Worm (Caenorhabditis elegans) whole organism, L4/young adult: ENCODE measurements around the gene C55A6.3.

Source experiments
- dao-5 ChIP-seq: sonication (generic microtip); optimal IDR thresholded peaks from 2 replicates; lab custom pipeline; 2016; ENCODE audit warnings: missing genotype, missing genetic modification characterization, moderate library complexity, missing compliant biosample characterization
- him-1 ChIP-seq: sonication (generic microtip); optimal IDR thresholded peaks from 2 replicates; lab custom pipeline; 2016; ENCODE audit warnings: missing genotype, missing genetic modification reagents, missing genetic modification characterization, missing compliant biosample characterization

DNA sequence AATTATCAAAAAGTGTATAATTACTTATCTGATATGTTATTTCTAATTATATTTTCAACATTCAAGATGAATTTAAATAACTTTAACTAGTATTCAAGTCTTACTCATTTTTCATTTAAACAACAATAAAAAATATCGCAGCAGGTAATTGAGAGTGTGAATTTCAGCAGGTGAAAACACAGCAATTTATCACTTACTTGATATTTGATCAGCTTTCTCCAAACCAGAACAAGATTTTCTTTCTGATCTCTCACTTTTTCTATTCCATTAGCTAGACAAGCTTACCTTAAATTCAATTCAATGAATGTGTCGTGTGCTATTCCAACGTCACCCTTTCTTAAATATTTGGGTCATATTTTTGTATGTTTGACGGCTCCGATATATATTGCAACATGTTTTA is 27.8 kb downstream of the C55A6.3 start, which contains the start of gene srh-1:
- no peak for TF ChIP-seq him-1 (tag; lab: Kevin White, UChicago)
- no peak for TF ChIP-seq dao-5
